Worm (Caenorhabditis elegans): ENCODE data around the gene T19C9.10.

DNA sequence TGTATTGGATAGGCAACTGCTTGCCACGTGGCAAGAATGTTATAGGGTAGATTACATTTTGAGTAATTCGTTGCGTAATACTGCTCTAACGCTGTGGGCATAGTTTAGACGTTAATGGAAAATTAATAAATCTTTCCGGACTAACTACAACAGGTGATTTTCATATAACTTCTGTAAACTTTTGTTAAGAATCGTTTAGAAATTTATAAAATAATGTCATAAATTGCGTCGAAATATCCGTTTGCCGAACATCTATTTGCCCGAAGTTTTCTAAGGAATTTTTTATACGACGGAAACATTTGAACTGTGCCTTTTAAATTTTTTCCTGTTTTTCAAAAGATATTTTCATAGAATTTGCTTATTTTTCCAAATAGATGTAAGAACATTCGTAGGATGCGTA, 10.3 kb upstream of the T19C9.10 start, which contains the start of gene srh-112:
- TF ChIP-seq mep-1 (tag; optimal IDR thresholded peaks at IDR 0.05): no peak
- no peak for TF ChIP-seq lsy-2 (tag; optimal IDR thresholded peaks at IDR 0.05)
- no peak for TF ChIP-seq blmp-1 (tag; optimal IDR thresholded peaks at IDR 0.05)
- TF ChIP-seq pha-4 (tag; optimal IDR thresholded peaks at IDR 0.05): no peak
- TF ChIP-seq unc-39 (tag; optimal IDR thresholded peaks at IDR 0.05): no peak
- TF ChIP-seq nhr-28 (tag; optimal IDR thresholded peaks at IDR 0.05): no peak
- no peak for TF ChIP-seq ceh-83 (GFP tag; optimal IDR thresholded peaks at IDR 0.05)
- TF ChIP-seq elt-3 (tag; optimal IDR thresholded peaks at IDR 0.05): no peak
- TF ChIP-seq nhr-237 (tag; optimal IDR thresholded peaks at IDR 0.05): no peak
- TF ChIP-seq mab-5 (tag; optimal IDR thresholded peaks at IDR 0.05): no peak
- no peak for TF ChIP-seq nhr-76 (tag; optimal IDR thresholded peaks at IDR 0.05)
- TF ChIP-seq bed-3 (GFP tag; optimal IDR thresholded peaks at IDR 0.05): no peak
- no peak for TF ChIP-seq ztf-11 (tag; optimal IDR thresholded peaks at IDR 0.05)
- TF ChIP-seq ces-1 (GFP tag; optimal IDR thresholded peaks at IDR 0.05): no peak
